Fruit fly (Drosophila melanogaster): ENCODE measurements around the gene CG13877.

- TF ChIP-seq Ets98B (GFP tag; IDR thresholded peaks at IDR 0.05) (no peak), CG9948 (tag; optimal IDR thresholded peaks at IDR 0.05) (no peak), CG13204 (GFP tag; optimal IDR thresholded peaks at IDR 0.05) (no peak), CG12605 (GFP tag; IDR thresholded peaks at IDR 0.05) (no peak), Snoo (tag; optimal IDR thresholded peaks at IDR 0.05) (no peak), CG10348 (GFP tag; IDR thresholded peaks at IDR 0.05) (no peak), rn (GFP tag; IDR thresholded peaks at IDR 0.05) (no peak), CG32121 (GFP tag; IDR thresholded peaks at IDR 0.05) (no peak), CG15710 (tag; optimal IDR thresholded peaks at IDR 0.05) (no peak), Pif1B (GFP tag; optimal IDR thresholded peaks at IDR 0.05) (no peak), Pif1A (GFP tag; optimal IDR thresholded peaks at IDR 0.05) (no peak), CG34367 (tag; optimal IDR thresholded peaks at IDR 0.05) (no peak)
Measured at dm6 chr3L:211200-211599, 6.7 kb upstream of the CG13877 start, which contains the start of gene Prp4k.

Data from whole organism, pupa.